Fruit fly (Drosophila melanogaster): ENCODE measurements around the gene yellow-f2.

- no peak for TF ChIP-seq psq (optimal IDR thresholded peaks at IDR 0.05)
- no peak for TF ChIP-seq usp (GFP tag; optimal IDR thresholded peaks at IDR 0.05)
Measured at dm6 chr3R:12985828-12986530, 9.0 kb downstream of the yellow-f2 start, which contains the start of gene CG31342.
